Fruit fly (Drosophila melanogaster): Measurements from ENCODE around the gene Adgf-B.

DNA sequence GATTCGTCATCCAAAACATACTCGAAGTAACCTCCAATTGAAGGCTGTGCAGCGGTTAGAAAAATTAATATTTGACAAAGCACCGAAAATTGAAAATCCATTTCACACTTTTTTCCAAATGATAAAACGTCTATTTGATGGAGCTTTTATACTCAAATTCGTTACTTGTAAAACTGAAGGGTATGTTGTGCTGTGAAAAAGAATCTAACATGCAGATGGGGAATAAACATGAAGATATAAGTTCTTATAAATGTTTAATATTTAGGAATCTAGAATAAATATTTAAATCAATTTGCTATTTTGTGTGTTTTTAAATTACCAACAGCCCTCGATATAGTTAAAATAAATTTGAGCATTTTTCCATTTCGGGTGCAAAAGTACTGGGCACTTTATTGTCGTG lies 30.6 kb downstream of the Adgf-B start, which contains the start of gene CheB74a:
- TF ChIP-seq Ets96B (tag; optimal IDR thresholded peaks at IDR 0.05): no peak
- no peak for TF ChIP-seq CG3032 (tag; optimal IDR thresholded peaks at IDR 0.05)
- no peak for TF ChIP-seq CG10669 (GFP tag; optimal IDR thresholded peaks at IDR 0.05)
- no peak for TF ChIP-seq CG6792 (GFP tag; optimal IDR thresholded peaks at IDR 0.05)

Data from whole organism, prepupa.